Worm (Caenorhabditis elegans) whole organism, L2 larva: ENCODE measurements around the gene grwd-1.

ENCODE experiments used
- C34F6.9 ChIP-seq: fragments of 150-350 bp; optimal IDR thresholded peaks from 2 replicates; lab custom pipeline; 2014; ENCODE audit warnings: missing biosample characterization, missing genetic modification characterization
- R02D3.7 ChIP-seq: fragments of 150-350 bp; optimal IDR thresholded peaks from 2 replicates; lab custom pipeline; 2014; ENCODE audit warnings: missing biosample characterization, missing genetic modification characterization
- Y55F3AM.14 ChIP-seq: fragments of 200-800 bp; sonication (Bioruptor generic); optimal IDR thresholded peaks from 2 replicates; lab custom pipeline; 2018; ENCODE audit warnings: mild to moderate bottlenecking, missing genetic modification characterization, missing compliant biosample characterization
- alr-1 ChIP-seq: fragments of 150-350 bp; optimal IDR thresholded peaks from 2 replicates; lab custom pipeline; 2014; ENCODE audit warnings: missing biosample characterization, missing genetic modification characterization
- aly-2 ChIP-seq: fragments of 150-350 bp; optimal IDR thresholded peaks from 2 replicates; lab custom pipeline; 2014; ENCODE audit warnings: missing biosample characterization, missing genetic modification characterization
- ama-1 ChIP-seq: fragments of 150-350 bp; optimal IDR thresholded peaks from 2 replicates; lab custom pipeline; 2018; ENCODE audit warnings: inconsistent platforms
- blmp-1 ChIP-seq: sonication (generic microtip); optimal IDR thresholded peaks from 2 replicates; lab custom pipeline; 2017; ENCODE audit warnings: missing genetic modification characterization, mild to moderate bottlenecking, missing compliant biosample characterization, antibody characterized with exemption, moderate library complexity; ENCODE audit not compliant: insufficient read depth
- ceh-16 ChIP-seq: fragments of 150-350 bp; optimal IDR thresholded peaks from 2 replicates; lab custom pipeline; 2014; ENCODE audit warnings: missing biosample characterization, missing genetic modification characterization
- ceh-82 ChIP-seq: fragments of 150-350 bp; optimal IDR thresholded peaks from 2 replicates; lab custom pipeline; 2014; ENCODE audit warnings: missing biosample characterization, missing genetic modification characterization
- egl-27 ChIP-seq: sonication (generic microtip); optimal IDR thresholded peaks from 3 replicates; lab custom pipeline; 2017; ENCODE audit warnings: missing biosample characterization, missing genetic modification reagents, missing genetic modification characterization
- elt-1 ChIP-seq: fragments of 150-350 bp; optimal IDR thresholded peaks from 2 replicates; lab custom pipeline; 2014; ENCODE audit warnings: missing biosample characterization, missing genetic modification characterization
- elt-3 ChIP-seq: sonication (generic microtip); optimal IDR thresholded peaks from 2 replicates; lab custom pipeline; 2017; ENCODE audit warnings: missing biosample characterization, missing genetic modification characterization
- fos-1 ChIP-seq: fragments of 150-350 bp; optimal IDR thresholded peaks from 2 replicates; lab custom pipeline; 2014; ENCODE audit warnings: missing biosample characterization, missing genetic modification characterization
- lin-11 ChIP-seq: fragments of 150-350 bp; sonication (generic microtip); optimal IDR thresholded peaks from 2 replicates; lab custom pipeline; 2014; ENCODE audit warnings: missing biosample characterization, missing genetic modification characterization, inconsistent platforms, mixed read lengths
- lin-13 ChIP-seq: fragments of 150-350 bp; optimal IDR thresholded peaks from 2 replicates; lab custom pipeline; 2014; ENCODE audit warnings: missing biosample characterization, missing genetic modification reagents, missing genetic modification characterization
- lin-39 ChIP-seq: fragments of 150-350 bp; optimal IDR thresholded peaks from 2 replicates; lab custom pipeline; 2014; ENCODE audit warnings: missing biosample characterization, missing genetic modification reagents, missing genetic modification characterization
- lsy-2 ChIP-seq, 2 experiments: fragments of 150-350 bp in 1 of 2; sonication (generic microtip) in 1 of 2; optimal IDR thresholded peaks; 2 replicates each; lab custom pipeline; 2014 to 2017; ENCODE audit warnings: missing biosample characterization in 2 of 2, missing genetic modification characterization in 2 of 2
- mab-5 ChIP-seq: fragments of 150-350 bp; optimal IDR thresholded peaks from 2 replicates; lab custom pipeline; 2014; ENCODE audit warnings: missing biosample characterization, missing genetic modification characterization
- mbf-1 ChIP-seq: sonication (generic microtip); optimal IDR thresholded peaks from 2 replicates; lab custom pipeline; 2017; ENCODE audit warnings: missing biosample characterization, missing genetic modification characterization
- mdl-1 ChIP-seq, 2 experiments: fragments of 150-350 bp in 1 of 2; sonication (generic microtip) in 1 of 2; optimal IDR thresholded peaks; 2 replicates each; lab custom pipeline; 2017; ENCODE audit warnings: missing biosample characterization in 2 of 2, missing genetic modification characterization in 2 of 2
- nhr-11 ChIP-seq: fragments of 150-350 bp; optimal IDR thresholded peaks from 2 replicates; lab custom pipeline; 2014; ENCODE audit warnings: missing biosample characterization, missing genetic modification characterization
- nhr-12 ChIP-seq: fragments of 150-350 bp; optimal IDR thresholded peaks from 2 replicates; lab custom pipeline; 2014; ENCODE audit warnings: missing biosample characterization, missing genetic modification characterization
- nhr-129 ChIP-seq: fragments of 150-350 bp; optimal IDR thresholded peaks from 2 replicates; lab custom pipeline; 2014; ENCODE audit warnings: missing biosample characterization, missing genetic modification characterization
- nhr-21 ChIP-seq: fragments of 150-350 bp; optimal IDR thresholded peaks from 2 replicates; lab custom pipeline; 2014; ENCODE audit warnings: missing biosample characterization, missing genetic modification characterization
- nhr-25 ChIP-seq: fragments of 150-350 bp; sonication (generic microtip); optimal IDR thresholded peaks from 3 replicates; lab custom pipeline; 2014; ENCODE audit warnings: missing biosample characterization, missing genetic modification characterization
- nhr-6 ChIP-seq: fragments of 150-350 bp; optimal IDR thresholded peaks from 2 replicates; lab custom pipeline; 2014; ENCODE audit warnings: missing biosample characterization, missing genetic modification characterization
- sma-3 ChIP-seq: sonication (generic microtip); optimal IDR thresholded peaks from 2 replicates; lab custom pipeline; 2016; ENCODE audit warnings: missing genetic modification reagents, missing genetic modification characterization, missing compliant biosample characterization
- sma-9 ChIP-seq, 2 experiments: fragments of 150-350 bp in 1 of 2; sonication (generic microtip) in 1 of 2; optimal IDR thresholded peaks; 2 replicates each; lab custom pipeline; 2014 to 2016; ENCODE audit warnings: missing genetic modification characterization in 2 of 2, mild to moderate bottlenecking in 1 of 2, missing biosample characterization in 1 of 2, missing compliant biosample characterization in 1 of 2, missing genetic modification reagents in 1 of 2, moderate library complexity in 1 of 2
- unc-62 ChIP-seq: fragments of 150-350 bp; optimal IDR thresholded peaks from 2 replicates; lab custom pipeline; 2014; ENCODE audit warnings: missing biosample characterization, missing genetic modification reagents, missing genetic modification characterization
- zag-1 ChIP-seq: fragments of 150-350 bp; optimal IDR thresholded peaks from 2 replicates; lab custom pipeline; 2014; ENCODE audit warnings: missing biosample characterization, missing genetic modification characterization
- ztf-11 ChIP-seq: sonication (generic microtip); optimal IDR thresholded peaks from 2 replicates; lab custom pipeline; 2017; ENCODE audit warnings: missing biosample characterization, missing genetic modification characterization
- ztf-4 ChIP-seq: fragments of 150-350 bp; optimal IDR thresholded peaks from 2 replicates; lab custom pipeline; 2014; ENCODE audit warnings: missing biosample characterization, missing genetic modification characterization

Gene grwd-1

ce11 chrIII:5172470-5172869 is 19.2 kb downstream of the grwd-1 start, which contains the start of gene K10D2.5 (continued):
- TF ChIP-seq nhr-12 (tag; lab: Kevin White, UChicago) (no peak), aly-2 (no peak), ztf-11 (tag; lab: Kevin White, UChicago) (no peak), ceh-16 (tag; lab: Kevin White, UChicago) (peak; percentile 33), mbf-1 (tag; lab: Kevin White, UChicago) (no peak), nhr-21 (tag; lab: Kevin White, UChicago) (peak; percentile 72), mab-5 (tag; lab: Kevin White, UChicago) (peak; percentile 89), sma-3 (GFP tag; lab: Kevin White, UChicago) (peak; percentile 95), nhr-11 (no peak), lin-11 (tag; lab: Kevin White, UChicago) (peak; percentile 83), alr-1 (tag; lab: Kevin White, UChicago) (no peak), lsy-2 (tag; optimal IDR thresholded peaks at IDR 0.05; lab: Kevin White, UChicago) (peak; percentile 84 to 90), zag-1 (peak; percentile 77), lin-13 (GFP tag; lab: Kevin White, UChicago) (peak; percentile 94), C34F6.9 (tag; lab: Kevin White, UChicago) (peak; percentile 94), ceh-82 (tag; lab: Kevin White, UChicago) (peak; percentile 74), mdl-1 (tag; optimal IDR thresholded peaks at IDR 0.05; lab: Kevin White, UChicago) (peak in 1 of 2 experiments; percentile 22), Y55F3AM.14 (GFP tag; lab: Kevin White, UChicago) (peak; percentile 74)

ce11 chrIII:5173139-5173538 is 19.9 kb downstream of the grwd-1 start, which contains the start of gene emb-1:
TSS of gene emb-1 (plus strand) at chrIII:5173439.
- TF ChIP-seq nhr-21 (tag; lab: Kevin White, UChicago) (no peak), ztf-4 (no peak), ama-1 (lab: Kevin White, UChicago) (no peak), nhr-11 (no peak), mab-5 (tag; lab: Kevin White, UChicago) (no peak)

ce11 chrIII:5173622-5174021 is 20.4 kb downstream of the grwd-1 start, which contains the start of gene cid-1:
TSS of gene cid-1 (plus strand) at chrIII:5173922.
- TF ChIP-seq C34F6.9 (tag; lab: Kevin White, UChicago) (no peak), mbf-1 (tag; lab: Kevin White, UChicago) (no peak), aly-2 (no peak), lin-13 (GFP tag; lab: Kevin White, UChicago) (no peak), elt-1 (tag; lab: Kevin White, UChicago) (no peak), sma-9 (GFP tag; optimal IDR thresholded peaks at IDR 0.05; lab: Kevin White, UChicago) (no peak), sma-9 (tag; optimal IDR thresholded peaks at IDR 0.05; lab: Kevin White, UChicago) (no peak), R02D3.7 (tag; lab: Kevin White, UChicago) (no peak), lin-39 (tag; lab: Kevin White, UChicago) (no peak), nhr-6 (tag; lab: Kevin White, UChicago) (no peak)
- TF ChIP-seq, all 48 proteins: peak for 0

ce11 chrIII:5179166-5179565 is 25.9 kb downstream of the grwd-1 start:
- TF ChIP-seq nhr-25 (tag; lab: Kevin White, UChicago) (no peak), mab-5 (tag; lab: Kevin White, UChicago) (no peak), mbf-1 (tag; lab: Kevin White, UChicago) (no peak), egl-27 (no peak), alr-1 (tag; lab: Kevin White, UChicago) (no peak)

ce11 chrIII:5180588-5180987 is 27.3 kb downstream of the grwd-1 start:
- TF ChIP-seq unc-62 (GFP tag; lab: Kevin White, UChicago) = no peak
- TF ChIP-seq nhr-129 (tag; lab: Kevin White, UChicago) = peak; percentile 33
- TF ChIP-seq fos-1 (tag; lab: Kevin White, UChicago) = peak; percentile 51
- no peak for TF ChIP-seq elt-3 (tag; lab: Kevin White, UChicago)

- TF ChIP-seq blmp-1 (tag; lab: Kevin White, UChicago) (no peak), fos-1 (tag; lab: Kevin White, UChicago) (peak; percentile 22), ztf-4 (no peak), nhr-129 (tag; lab: Kevin White, UChicago) (peak; percentile 42)
Observed at ce11 chrIII:5181217-5181616, 28.0 kb downstream of the grwd-1 start.
